Worm (Caenorhabditis elegans): ENCODE results near the gene E03H12.5.

Gene E03H12.5

DNA sequence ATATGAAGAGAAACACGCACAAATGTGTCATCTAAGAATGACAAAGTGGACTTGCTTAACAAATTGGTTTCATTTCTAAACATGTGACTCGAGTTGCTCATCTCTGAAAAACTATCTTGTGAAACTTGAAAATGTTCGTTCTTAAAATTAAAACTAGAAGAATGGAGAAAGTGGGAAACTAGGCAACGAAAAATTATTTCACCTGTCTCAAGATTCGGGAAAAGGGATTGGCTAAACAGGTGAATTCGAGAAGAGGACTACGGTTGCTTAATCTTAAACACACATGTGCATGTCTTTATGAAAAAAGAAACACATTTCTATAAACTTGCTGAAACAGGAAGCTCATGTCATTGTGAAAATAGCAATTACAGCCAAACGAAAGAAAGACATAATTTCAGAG, 4.0 kb downstream of the E03H12.5 start, which contains the start of gene srz-24:
Gene srz-24, minus strand, starts transcription at position 101 of the 400 bp plus-strand sequence.
- no peak for TF ChIP-seq hmg-1.1 (GFP tag; IDR thresholded peaks at IDR 0.05)
- TF ChIP-seq nhr-25 (tag; optimal IDR thresholded peaks at IDR 0.05; ENCODE audit: borderline replicate concordance, insufficient read depth): no peak
- TF ChIP-seq nhr-28 (tag; optimal IDR thresholded peaks at IDR 0.05): no peak
- TF ChIP-seq zfp-2 (tag; optimal IDR thresholded peaks at IDR 0.05): no peak

DNA sequence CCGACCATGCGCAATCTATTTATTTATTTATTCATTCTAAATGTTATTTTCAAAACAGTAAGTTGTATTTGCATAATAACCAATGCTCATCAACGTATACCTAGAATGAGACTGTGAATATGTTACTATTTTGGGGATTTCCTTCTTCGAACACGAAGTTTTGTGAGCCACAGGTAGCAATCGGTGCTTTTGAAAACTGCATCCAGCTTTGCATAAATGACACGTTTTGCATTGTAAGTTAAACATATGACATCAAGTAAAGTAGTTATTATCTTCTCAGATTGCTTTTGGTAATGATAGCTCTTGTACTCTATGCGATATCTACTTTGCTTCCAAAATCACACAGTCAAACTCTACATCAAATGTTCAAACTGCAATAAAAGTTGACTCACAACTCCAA, 5.5 kb downstream of the E03H12.5 start, which contains the start of gene E03H12.4:
Gene E03H12.4, plus strand, starts transcription at position 120 of the 400 bp plus-strand sequence.
- peak in 1 of 2 experiments; percentile 96 for TF ChIP-seq unc-62 (GFP tag; optimal IDR thresholded peaks at IDR 0.05 in 1 of 2)
- TF ChIP-seq unc-62 (tag; optimal IDR thresholded peaks at IDR 0.05): no peak
- no peak for TF ChIP-seq madf-5 (GFP tag; IDR thresholded peaks at IDR 0.05)

DNA sequence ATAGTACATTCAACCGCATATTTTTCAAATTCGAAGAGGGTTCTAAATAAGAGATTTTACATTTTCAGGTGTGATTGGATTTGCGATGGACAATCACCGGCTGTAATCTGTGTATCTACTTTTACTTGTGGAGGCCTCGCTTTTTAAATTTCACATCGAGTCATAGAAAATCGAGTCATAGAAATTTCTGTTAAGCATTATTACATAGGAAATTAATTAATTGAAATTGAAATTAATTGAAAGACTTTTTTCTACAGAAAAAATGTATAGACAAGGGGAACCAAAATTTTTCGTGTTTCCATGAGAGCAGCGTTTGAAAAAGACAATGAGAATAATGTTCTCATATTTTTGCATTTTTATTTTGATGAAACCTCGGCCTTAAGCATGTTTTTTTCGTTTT, 6.7 kb downstream of the E03H12.5 start, which contains the start of gene clec-176:
Gene clec-176, plus strand, starts transcription at position 301 of the 400 bp plus-strand sequence.
- TF ChIP-seq jun-1 (tag; optimal IDR thresholded peaks at IDR 0.05): no peak
- TF ChIP-seq mxl-3 (GFP tag; optimal IDR thresholded peaks at IDR 0.05): no peak

DNA sequence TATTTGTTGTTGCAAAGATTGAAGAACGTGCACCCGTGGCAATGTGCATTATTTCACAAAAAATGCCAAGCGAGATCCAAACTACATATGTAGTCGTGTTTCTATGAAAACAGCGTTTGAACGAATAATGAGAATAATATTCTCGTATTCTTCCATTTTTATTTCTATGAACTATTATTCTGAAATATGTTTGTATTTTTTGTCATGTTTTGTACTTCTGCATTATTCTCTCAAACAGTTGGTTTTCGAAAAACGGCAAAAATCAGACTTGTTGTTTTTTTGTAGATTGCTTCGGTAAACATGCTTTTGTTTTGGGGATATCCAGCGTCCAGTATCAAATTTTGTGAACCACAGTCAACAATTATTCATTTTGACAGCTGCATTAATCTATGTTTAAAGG, 9.2 kb downstream of the E03H12.5 start, which contains the start of gene clec-177:
Gene clec-177, plus strand, starts transcription at position 301 of the 400 bp plus-strand sequence.
- TF ChIP-seq mxl-3 (GFP tag; optimal IDR thresholded peaks at IDR 0.05) (no peak), dve-1 (tag; optimal IDR thresholded peaks at IDR 0.05; ENCODE audit: insufficient read depth) (no peak), nhr-41 (GFP tag; IDR thresholded peaks at IDR 0.05) (no peak), ceh-44 (GFP tag; IDR thresholded peaks at IDR 0.05) (no peak), D1046.2 (GFP tag; IDR thresholded peaks at IDR 0.05) (no peak), daf-12 (tag; optimal IDR thresholded peaks at IDR 0.05) (no peak), mxl-2 (GFP tag; conservative IDR thresholded peaks at IDR 0.05) (no peak), F26F4.8 (GFP tag; conservative IDR thresholded peaks at IDR 0.05) (no peak), lin-15B (tag; optimal IDR thresholded peaks at IDR 0.05) (no peak), F44E2.7 (GFP tag; IDR thresholded peaks at IDR 0.05) (no peak), F49E8.2 (tag; optimal IDR thresholded peaks at IDR 0.05; ENCODE audit: borderline replicate concordance) (no peak), spr-3 (GFP tag; optimal IDR thresholded peaks at IDR 0.05) (no peak), aly-2 (tag; optimal IDR thresholded peaks at IDR 0.05) (no peak), ZK337.2 (GFP tag; IDR thresholded peaks at IDR 0.05) (no peak), zfp-3 (GFP tag; conservative IDR thresholded peaks at IDR 0.05) (no peak), unc-39 (tag; optimal IDR thresholded peaks at IDR 0.05) (no peak), lin-13 (GFP tag; optimal IDR thresholded peaks at IDR 0.05) (no peak)

DNA sequence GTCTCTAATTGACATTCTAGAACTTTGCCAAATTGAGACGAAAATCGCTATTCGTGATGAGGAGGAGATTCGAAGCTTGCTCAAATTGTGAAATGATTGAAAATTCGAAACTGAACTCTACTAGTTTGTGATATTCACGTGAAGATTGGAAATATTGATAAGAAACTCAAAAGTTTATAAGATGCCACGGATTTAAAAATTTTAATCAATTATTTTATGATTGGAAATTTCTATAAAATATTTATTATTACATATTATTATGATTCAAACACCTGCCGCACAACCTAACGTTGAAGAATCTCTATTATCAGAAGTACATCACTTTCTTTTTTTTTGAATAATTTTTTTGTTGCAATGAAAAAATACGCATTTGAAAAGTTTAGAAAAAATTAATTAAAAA, 11.5 kb downstream of the E03H12.5 start, which contains the start of gene E03H12.7:
Gene E03H12.7, minus strand, starts transcription at position 101 of the 400 bp plus-strand sequence.
- TF ChIP-seq pha-4 (GFP tag; IDR thresholded peaks at IDR 0.05) (no peak), pha-4 (tag; optimal IDR thresholded peaks at IDR 0.05) (no peak), ztf-11 (tag; optimal IDR thresholded peaks at IDR 0.05) (no peak), lin-1 (GFP tag; IDR thresholded peaks at IDR 0.05) (no peak), Y105C5A.15 (GFP tag; IDR thresholded peaks at IDR 0.05) (no peak), cey-2 (tag; optimal IDR thresholded peaks at IDR 0.05; ENCODE audit: borderline replicate concordance, insufficient read depth) (no peak), mes-2 (tag; optimal IDR thresholded peaks at IDR 0.05; ENCODE audit: poor library complexity, severe bottlenecking) (no peak), ceh-28 (tag; optimal IDR thresholded peaks at IDR 0.05) (no peak), nhr-111 (GFP tag; optimal IDR thresholded peaks at IDR 0.05) (no peak), ces-1 (GFP tag; optimal IDR thresholded peaks at IDR 0.05) (no peak), mdt-29 (GFP tag; IDR thresholded peaks at IDR 0.05) (no peak), gei-8 (GFP tag; optimal IDR thresholded peaks at IDR 0.05) (no peak), Y75B8A.6 (GFP tag; IDR thresholded peaks at IDR 0.05) (no peak), nhr-77 (tag; optimal IDR thresholded peaks at IDR 0.05) (no peak), daf-8 (GFP tag; IDR thresholded peaks at IDR 0.05) (no peak), skn-1 (tag; optimal IDR thresholded peaks at IDR 0.05) (no peak), spr-1 (tag; optimal IDR thresholded peaks at IDR 0.05) (no peak)
